Worm (Caenorhabditis elegans) whole organism, midembryonic: ENCODE data around the gene mltn-8.

Source experiments
- flt-1 ChIP-seq: fragments of 200-800 bp; sonication (Bioruptor generic); IDR thresholded peaks from 2 replicates; pipeline ENCODE4 v1.3.6; 2022; ENCODE audit warnings: missing genetic modification characterization, missing compliant biosample characterization
- med-1 ChIP-seq: sonication (generic microtip); optimal IDR thresholded peaks from 2 replicates; lab custom pipeline; 2017; ENCODE audit warnings: missing genetic modification characterization, mild to moderate bottlenecking, missing compliant biosample characterization, antibody characterized with exemption, missing genetic modification reagents; ENCODE audit not compliant: insufficient read depth
- ztf-29 ChIP-seq: fragments of 200-800 bp; sonication (Bioruptor generic); IDR thresholded peaks from 2 replicates; pipeline ENCODE4 v1.3.6; 2022; ENCODE audit warnings: missing genetic modification reagents, missing genetic modification characterization, missing compliant biosample characterization

DNA sequence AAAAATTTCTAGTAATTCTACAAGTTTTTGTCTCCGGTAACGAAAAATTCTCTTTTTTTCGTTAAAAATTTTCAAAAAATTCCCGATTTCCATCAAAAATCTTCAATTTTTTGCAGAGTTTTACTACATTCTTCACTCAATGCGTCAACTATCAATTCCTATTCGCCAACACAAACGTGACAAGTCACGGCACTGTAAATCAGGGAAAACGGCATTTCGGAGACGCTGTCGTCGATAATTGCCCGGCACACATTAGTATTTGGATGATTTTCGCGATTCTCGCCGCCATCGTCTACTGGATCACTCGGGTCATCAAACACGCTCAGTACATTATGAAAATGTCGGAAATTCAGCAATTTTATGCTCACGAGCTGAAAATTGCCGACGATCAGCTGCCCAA lies 28.3 kb downstream of the mltn-8 start:
- no peak for TF ChIP-seq ztf-29 (GFP tag; lab: Robert Waterston, UW)
- no peak for TF ChIP-seq med-1 (GFP tag; lab: Kevin White, UChicago)
- TF ChIP-seq flt-1 (GFP tag; lab: Robert Waterston, UW), result no peak
